Worm (Caenorhabditis elegans): ENCODE data around the gene F47B8.14.

DNA sequence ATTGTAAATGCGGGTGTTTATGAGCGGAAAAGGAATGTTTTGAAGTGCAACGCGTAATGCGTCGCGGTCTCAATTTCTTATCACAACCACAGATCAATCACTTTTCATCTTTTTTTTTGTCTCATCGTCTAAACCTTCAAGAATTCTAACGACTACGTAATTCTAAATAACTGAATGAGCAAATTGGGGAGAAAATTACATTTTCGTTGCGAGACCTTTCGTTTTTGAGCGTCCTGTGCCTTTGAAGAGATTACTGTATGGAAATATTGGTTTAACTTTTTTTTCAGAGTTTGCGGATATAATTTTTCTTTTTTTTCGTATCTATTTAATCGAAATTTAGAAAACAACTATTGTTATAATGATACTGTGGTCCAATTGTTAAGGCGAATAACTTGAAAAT, 30.2 kb downstream of the F47B8.14 start:
- TF ChIP-seq him-1 (tag; optimal IDR thresholded peaks at IDR 0.05): no peak
- TF ChIP-seq W03F9.2 (tag; optimal IDR thresholded peaks at IDR 0.05): no peak
- no peak for TF ChIP-seq dao-5 (tag; optimal IDR thresholded peaks at IDR 0.05)

Data from whole organism, L4/young adult.